Worm (Caenorhabditis elegans) whole organism, L3 larva: ENCODE results near the gene zyg-8.

Source experiments
- ceh-16 ChIP-seq: sonication (generic microtip); optimal IDR thresholded peaks from 2 replicates; lab custom pipeline; 2017; ENCODE audit warnings: missing biosample characterization, missing genetic modification characterization
- ceh-82 ChIP-seq: fragments of 150-350 bp; optimal IDR thresholded peaks from 2 replicates; lab custom pipeline; 2014; ENCODE audit warnings: missing biosample characterization, missing genetic modification characterization
- fos-1 ChIP-seq: fragments of 150-350 bp; optimal IDR thresholded peaks from 2 replicates; lab custom pipeline; 2014; ENCODE audit warnings: missing biosample characterization, missing genetic modification characterization
- tbx-2 ChIP-seq: sonication (generic microtip); optimal IDR thresholded peaks from 2 replicates; lab custom pipeline; 2016; ENCODE audit warnings: mild to moderate bottlenecking, missing genetic modification characterization, missing compliant biosample characterization

ce11 chrIII:12022281-12022680, 39.2 kb upstream of the zyg-8 start:
- TF ChIP-seq ceh-16 (tag; lab: Kevin White, UChicago) (no peak), tbx-2 (tag; lab: Kevin White, UChicago) (no peak), fos-1 (no peak), ceh-82 (tag; lab: Kevin White, UChicago) (no peak)
